Fruit fly (Drosophila melanogaster) whole organism: ENCODE results near the gene PolE1.

ENCODE experiments used
- CG8478 ChIP-seq: fragments of >200 bp; optimal IDR thresholded peaks from 2 replicates; lab custom pipeline; 2018; ENCODE audit warnings: inconsistent platforms
- Dll ChIP-seq: fragments of >200 bp; optimal IDR thresholded peaks from 2 replicates; lab custom pipeline; 2017
- EcR ChIP-seq, 2 experiments: fragments of >200 bp; optimal IDR thresholded peaks; 2 replicates each; lab custom pipeline; 2017; ENCODE audit warnings: missing biosample characterization in 2 of 2, missing genetic modification characterization in 2 of 2, missing genetic modification reagents in 2 of 2
- pan ChIP-seq: fragments of >200 bp; optimal IDR thresholded peaks from 2 replicates; lab custom pipeline; 2017
- psq ChIP-seq: fragments of >200 bp; optimal IDR thresholded peaks from 2 replicates; lab custom pipeline; 2017
- usp ChIP-seq: fragments of >200 bp; optimal IDR thresholded peaks from 2 replicates; lab custom pipeline; 2017; ENCODE audit warnings: missing biosample characterization, missing genetic modification characterization, mixed read lengths

DNA sequence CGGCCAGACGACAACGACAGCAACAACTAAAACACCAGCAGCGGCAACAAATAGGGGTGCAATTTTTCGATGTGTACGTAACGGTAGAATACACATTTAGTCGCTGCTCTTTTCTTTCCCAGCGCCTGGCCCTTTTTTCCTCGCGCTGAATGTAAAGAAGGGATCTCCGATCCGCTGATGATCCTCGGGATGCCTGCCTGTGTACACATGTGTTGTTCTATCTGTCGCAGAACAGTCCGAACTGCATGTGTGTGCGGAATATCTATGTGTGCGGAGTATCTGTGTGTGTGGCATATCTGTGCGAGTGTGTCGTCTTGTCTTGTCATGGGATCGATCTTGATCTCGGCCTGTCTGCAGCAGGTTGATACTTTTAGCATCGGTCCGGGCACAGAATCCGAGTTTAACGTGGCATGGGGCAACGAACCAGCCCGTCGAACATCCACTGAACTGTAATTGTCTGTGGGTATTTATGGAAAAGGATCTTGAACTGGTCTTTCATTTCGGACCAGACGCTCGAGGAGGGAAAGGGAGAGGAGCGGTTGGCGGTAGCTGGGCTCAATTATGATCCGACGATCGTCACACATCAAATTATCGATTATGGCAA is 4.1 kb upstream of the PolE1 start:
- TF ChIP-seq usp (GFP tag; lab: Kevin White, UChicago) (no peak), CG8478 (lab: Kevin White, UChicago) (no peak), Dll (lab: Kevin White, UChicago) (no peak), EcR (GFP tag; optimal IDR thresholded peaks at IDR 0.05; lab: Kevin White, UChicago) (no peak), psq (lab: Kevin White, UChicago) (no peak), pan (lab: Kevin White, UChicago) (no peak)
